Worm (Caenorhabditis elegans): ENCODE measurements around the gene tax-6.

Gene tax-6

ce11 chrIV:10538584-10538983, 37.2 kb upstream of the tax-6 start, which contains the start of gene T07G12.4:
Gene T07G12.4, minus strand, starts transcription at chrIV:10538684.
- TF ChIP-seq cnd-1 (tag; optimal IDR thresholded peaks at IDR 0.05) = no peak
- no peak for TF ChIP-seq drap-1 (GFP tag; optimal IDR thresholded peaks at IDR 0.05)
- TF ChIP-seq unc-62 (GFP tag; optimal IDR thresholded peaks at IDR 0.05) = no peak
- no peak for TF ChIP-seq M03D4.4 (tag; optimal IDR thresholded peaks at IDR 0.05)
- TF ChIP-seq zip-8 (tag; optimal IDR thresholded peaks at IDR 0.05) = no peak
- TF ChIP-seq lin-13 (tag; optimal IDR thresholded peaks at IDR 0.05) = no peak

ce11 chrIV:10533639-10534038, 32.2 kb upstream of the tax-6 start, which contains the start of gene T07G12.3:
Gene T07G12.3, plus strand, starts transcription at chrIV:10533939.
- TF ChIP-seq nhr-76 (tag; optimal IDR thresholded peaks at IDR 0.05) = no peak
- no peak for TF ChIP-seq unc-39 (tag; optimal IDR thresholded peaks at IDR 0.05)
- no peak for TF ChIP-seq ces-1 (GFP tag; optimal IDR thresholded peaks at IDR 0.05)

ce11 chrIV:10530648-10531047, 29.2 kb upstream of the tax-6 start, which contains the start of gene T07G12.2:
Gene T07G12.2, plus strand, starts transcription at chrIV:10530709.
- no peak for TF ChIP-seq lsy-2 (tag; optimal IDR thresholded peaks at IDR 0.05)

ce11 chrIV:10524095-10524829, 22.9 kb upstream of the tax-6 start, which contains the start of gene C02F4.5:
Gene C02F4.5, minus strand, starts transcription at chrIV:10524145.
- TF ChIP-seq tbx-8 (GFP tag; optimal IDR thresholded peaks at IDR 0.05) (no peak), nhr-237 (tag; optimal IDR thresholded peaks at IDR 0.05) (no peak), ces-1 (GFP tag; optimal IDR thresholded peaks at IDR 0.05) (no peak), lsy-2 (tag; optimal IDR thresholded peaks at IDR 0.05) (no peak), sem-2 (GFP tag; optimal IDR thresholded peaks at IDR 0.05) (no peak), ceh-83 (GFP tag; optimal IDR thresholded peaks at IDR 0.05) (no peak), ceh-43 (GFP tag; optimal IDR thresholded peaks at IDR 0.05) (no peak), elt-1 (tag; optimal IDR thresholded peaks at IDR 0.05; ENCODE audit: borderline replicate concordance, insufficient read depth) (no peak), blmp-1 (tag; optimal IDR thresholded peaks at IDR 0.05) (no peak), zip-8 (tag; optimal IDR thresholded peaks at IDR 0.05) (no peak), bed-3 (GFP tag; optimal IDR thresholded peaks at IDR 0.05) (no peak), nhr-76 (tag; optimal IDR thresholded peaks at IDR 0.05) (no peak), mab-5 (tag; optimal IDR thresholded peaks at IDR 0.05) (no peak), lin-13 (tag; optimal IDR thresholded peaks at IDR 0.05) (no peak), nhr-2 (tag; optimal IDR thresholded peaks at IDR 0.05) (no peak), unc-39 (tag; optimal IDR thresholded peaks at IDR 0.05) (no peak), nhr-12 (tag; optimal IDR thresholded peaks at IDR 0.05) (no peak)

ce11 chrIV:10521106-10521505, 19.7 kb upstream of the tax-6 start, which contains the start of gene cal-4:
Gene cal-4, plus strand, starts transcription at chrIV:10521406.
- TF ChIP-seq bed-3 (GFP tag; optimal IDR thresholded peaks at IDR 0.05) (no peak), drap-1 (GFP tag; optimal IDR thresholded peaks at IDR 0.05) (no peak), ham-2 (GFP tag; optimal IDR thresholded peaks at IDR 0.05) (no peak), unc-39 (tag; optimal IDR thresholded peaks at IDR 0.05) (no peak), elt-3 (tag; optimal IDR thresholded peaks at IDR 0.05) (no peak), unc-62 (GFP tag; optimal IDR thresholded peaks at IDR 0.05) (no peak), nhr-2 (tag; optimal IDR thresholded peaks at IDR 0.05) (no peak), zip-8 (tag; optimal IDR thresholded peaks at IDR 0.05) (no peak), pha-4 (tag; optimal IDR thresholded peaks at IDR 0.05) (no peak), ceh-39 (tag; optimal IDR thresholded peaks at IDR 0.05) (no peak), sem-2 (GFP tag; optimal IDR thresholded peaks at IDR 0.05) (no peak), lin-32 (GFP tag; optimal IDR thresholded peaks at IDR 0.05) (no peak), tbx-8 (GFP tag; optimal IDR thresholded peaks at IDR 0.05) (no peak), snpc-4 (tag; optimal IDR thresholded peaks at IDR 0.05) (no peak), lsy-2 (tag; optimal IDR thresholded peaks at IDR 0.05) (no peak), mep-1 (tag; optimal IDR thresholded peaks at IDR 0.05) (no peak), nhr-12 (tag; optimal IDR thresholded peaks at IDR 0.05) (no peak), ceh-83 (GFP tag; optimal IDR thresholded peaks at IDR 0.05) (no peak)

- TF ChIP-seq elt-3 (tag; optimal IDR thresholded peaks at IDR 0.05) (no peak), flh-1 (GFP tag; optimal IDR thresholded peaks at IDR 0.05) (no peak), nhr-12 (tag; optimal IDR thresholded peaks at IDR 0.05) (no peak), ham-2 (GFP tag; optimal IDR thresholded peaks at IDR 0.05) (no peak), mep-1 (tag; optimal IDR thresholded peaks at IDR 0.05) (no peak), ceh-39 (tag; optimal IDR thresholded peaks at IDR 0.05) (no peak), cnd-1 (tag; optimal IDR thresholded peaks at IDR 0.05) (no peak), ces-1 (GFP tag; optimal IDR thresholded peaks at IDR 0.05) (no peak), ceh-43 (GFP tag; optimal IDR thresholded peaks at IDR 0.05) (no peak), unc-62 (GFP tag; optimal IDR thresholded peaks at IDR 0.05) (no peak), ceh-83 (GFP tag; optimal IDR thresholded peaks at IDR 0.05) (no peak), zip-8 (tag; optimal IDR thresholded peaks at IDR 0.05) (no peak), unc-120 (tag; optimal IDR thresholded peaks at IDR 0.05; ENCODE audit: poor library complexity, severe bottlenecking) (no peak), pha-4 (tag; optimal IDR thresholded peaks at IDR 0.05) (no peak), lin-13 (tag; optimal IDR thresholded peaks at IDR 0.05) (no peak), tbx-8 (GFP tag; optimal IDR thresholded peaks at IDR 0.05) (no peak)
These were observed 17.3 kb upstream of the tax-6 start for ce11 chrIV:10518652-10519051.
